Fruit fly (Drosophila melanogaster) whole organism, embryonic: ENCODE measurements around the gene CG42305.

Experiments
- Asciz ChIP-seq: fragments of 200-800 bp; sonication (Bioruptor generic); optimal IDR thresholded peaks from 2 replicates; lab custom pipeline; 2017; ENCODE audit warnings: missing biosample characterization, mild to moderate bottlenecking, missing genetic modification characterization, missing genetic modification reagents
- Atf-2 ChIP-seq: fragments of 200-800 bp; sonication (Bioruptor generic); optimal IDR thresholded peaks from 2 replicates; lab custom pipeline; 2016; ENCODE audit warnings: missing biosample characterization, missing genetic modification characterization
- Atf6 ChIP-seq: fragments of 200-800 bp; sonication (Bioruptor generic); IDR thresholded peaks from 2 replicates; pipeline ENCODE4 v1.3.6; 2022; ENCODE audit warnings: missing biosample characterization, missing genetic modification characterization
- CG10209 ChIP-seq: fragments of 200-800 bp; sonication (Bioruptor generic); optimal IDR thresholded peaks from 3 replicates; lab custom pipeline; 2017; ENCODE audit warnings: missing biosample characterization, mild to moderate bottlenecking, missing genetic modification characterization, missing genetic modification reagents
- CG10654 ChIP-seq: fragments of 200-800 bp; sonication (Bioruptor generic); optimal IDR thresholded peaks from 2 replicates; lab custom pipeline; 2016; ENCODE audit warnings: missing biosample characterization, missing genetic modification characterization
- CG11560 ChIP-seq: fragments of 200-800 bp; sonication (Bioruptor generic); IDR thresholded peaks from 3 replicates; pipeline ENCODE4 v1.3.6; 2022; ENCODE audit warnings: missing biosample characterization, missing genetic modification characterization
- CG12155 ChIP-seq: fragments of 200-800 bp; sonication (Bioruptor generic); optimal IDR thresholded peaks from 3 replicates; lab custom pipeline; 2016; ENCODE audit warnings: missing biosample characterization, missing genetic modification characterization
- CG13296 ChIP-seq: fragments of 200-800 bp; sonication (Bioruptor generic); optimal IDR thresholded peaks from 3 replicates; lab custom pipeline; 2018; ENCODE audit warnings: missing biosample characterization, mild to moderate bottlenecking, missing genetic modification characterization
- CG13424 ChIP-seq: fragments of 200-800 bp; sonication (Bioruptor generic); optimal IDR thresholded peaks from 2 replicates; lab custom pipeline; 2019; ENCODE audit warnings: missing biosample characterization, mild to moderate bottlenecking, missing genetic modification characterization, moderate library complexity
- CG13624 ChIP-seq: fragments of 200-800 bp; sonication (Bioruptor generic); optimal IDR thresholded peaks from 2 replicates; lab custom pipeline; 2016; ENCODE audit warnings: missing biosample characterization, missing genetic modification characterization
- CG14667 ChIP-seq: fragments of 200-800 bp; sonication (Bioruptor generic); IDR thresholded peaks from 2 replicates; pipeline ENCODE4 v1.3.6; 2022; ENCODE audit warnings: missing biosample characterization, missing genetic modification characterization
- CG15514 ChIP-seq: fragments of 200-800 bp; sonication (Bioruptor generic); optimal IDR thresholded peaks from 3 replicates; lab custom pipeline; 2017; ENCODE audit warnings: missing biosample characterization, missing genetic modification characterization, mild to moderate bottlenecking, moderate library complexity, missing genetic modification reagents
- CG16813 ChIP-seq: fragments of 200-800 bp; sonication (Bioruptor generic); IDR thresholded peaks from 3 replicates; pipeline ENCODE4 v1.3.6; 2022; ENCODE audit warnings: missing biosample characterization, missing genetic modification characterization; ENCODE audit not compliant: partially characterized antibody
- CG17328 ChIP-seq: fragments of 200-800 bp; sonication (Bioruptor generic); IDR thresholded peaks from 2 replicates; pipeline ENCODE4 v1.3.6; 2022; ENCODE audit warnings: missing biosample characterization, missing genetic modification characterization
- CG2712 ChIP-seq: fragments of 200-800 bp; optimal IDR thresholded peaks from 3 replicates; lab custom pipeline; 2019; ENCODE audit warnings: missing biosample characterization, mild to moderate bottlenecking, missing genetic modification characterization, moderate library complexity
- CG32772 ChIP-seq: fragments of 200-800 bp; sonication (Bioruptor generic); IDR thresholded peaks from 2 replicates; pipeline ENCODE4 v1.3.6; 2022; ENCODE audit warnings: missing biosample characterization, missing genetic modification characterization
- CG34224 ChIP-seq: fragments of 200-800 bp; sonication (Bioruptor generic); IDR thresholded peaks from 3 replicates; pipeline ENCODE4 v1.3.6; 2022; ENCODE audit warnings: missing biosample characterization, missing genetic modification characterization; ENCODE audit not compliant: partially characterized antibody
- CG34422 ChIP-seq: fragments of 200-800 bp; sonication (Bioruptor generic); IDR thresholded peaks from 3 replicates; pipeline ENCODE4 v1.3.6; 2022; ENCODE audit warnings: missing biosample characterization, missing genetic modification characterization
- CG7556 ChIP-seq: fragments of 200-800 bp; sonication (Bioruptor generic); optimal IDR thresholded peaks from 2 replicates; lab custom pipeline; 2017; ENCODE audit warnings: missing biosample characterization, mild to moderate bottlenecking, missing genetic modification characterization
- CG8944 ChIP-seq: fragments of 200-800 bp; sonication (Bioruptor generic); optimal IDR thresholded peaks from 3 replicates; lab custom pipeline; 2016; ENCODE audit warnings: missing biosample characterization, missing genetic modification characterization
- CG9609 ChIP-seq: fragments of 200-800 bp; sonication (Bioruptor generic); optimal IDR thresholded peaks from 3 replicates; lab custom pipeline; 2016; ENCODE audit warnings: missing biosample characterization, missing genetic modification characterization
- CG9876 ChIP-seq: fragments of 200-800 bp; sonication (Bioruptor generic); optimal IDR thresholded peaks from 2 replicates; lab custom pipeline; 2016; ENCODE audit warnings: missing biosample characterization, missing genetic modification characterization
- D19A ChIP-seq: fragments of 200-800 bp; optimal IDR thresholded peaks from 3 replicates; lab custom pipeline; 2019; ENCODE audit warnings: missing biosample characterization, mild to moderate bottlenecking, missing genetic modification characterization, moderate library complexity
- HLH54F ChIP-seq: fragments of 200-800 bp; sonication (Bioruptor generic); optimal IDR thresholded peaks from 3 replicates; lab custom pipeline; 2016; ENCODE audit warnings: missing biosample characterization, missing genetic modification characterization
- HmgZ ChIP-seq: fragments of 200-800 bp; sonication (Bioruptor generic); optimal IDR thresholded peaks from 2 replicates; lab custom pipeline; 2018; ENCODE audit warnings: missing biosample characterization, mild to moderate bottlenecking, missing genetic modification characterization
- Hmr ChIP-seq: fragments of 200-800 bp; sonication (Bioruptor generic); optimal IDR thresholded peaks from 3 replicates; lab custom pipeline; 2017; ENCODE audit warnings: mild to moderate bottlenecking, missing biosample characterization, missing genetic modification reagents, missing genetic modification characterization
- Hr78 ChIP-seq, 2 experiments: fragments of 200-800 bp in 1 of 2; fragments of >200 bp in 1 of 2; sonication (Bioruptor generic) in 1 of 2; optimal IDR thresholded peaks; 2 replicates each; lab custom pipeline; 2017 to 2019; ENCODE audit warnings: missing biosample characterization in 2 of 2, missing genetic modification characterization in 2 of 2, mild to moderate bottlenecking in 1 of 2, moderate library complexity in 1 of 2
- NC2β ChIP-seq: fragments of 200-800 bp; sonication (Bioruptor generic); optimal IDR thresholded peaks from 2 replicates; lab custom pipeline; 2016; ENCODE audit warnings: missing biosample characterization, missing genetic modification characterization
- Poxn ChIP-seq: fragments of 200-800 bp; sonication (Bioruptor generic); IDR thresholded peaks from 2 replicates; pipeline ENCODE4 v1.3.6; 2022; ENCODE audit warnings: missing biosample characterization, missing genetic modification characterization
- Sry-δ ChIP-seq: fragments of 200-800 bp; sonication (Bioruptor generic); optimal IDR thresholded peaks from 2 replicates; lab custom pipeline; 2016; ENCODE audit warnings: missing biosample characterization, missing genetic modification characterization
- Trl ChIP-seq, 3 experiments: fragments of >200 bp in 2 of 3; fragments of 200-800 bp in 1 of 3; sonication (Bioruptor generic) in 1 of 3; optimal IDR thresholded peaks; 2 replicates in 1 of 3; 3 replicates in 2 of 3; lab custom pipeline; 2016 to 2017; ENCODE audit warnings: missing biosample characterization in 1 of 3, missing genetic modification characterization in 1 of 3
- Vsx1 ChIP-seq: fragments of 200-800 bp; sonication (Bioruptor generic); optimal IDR thresholded peaks from 2 replicates; lab custom pipeline; 2017; ENCODE audit warnings: missing biosample characterization, mild to moderate bottlenecking, missing genetic modification characterization, missing genetic modification reagents
- ac ChIP-seq: fragments of 200-800 bp; sonication (Bioruptor generic); optimal IDR thresholded peaks from 3 replicates; lab custom pipeline; 2017; ENCODE audit warnings: missing biosample characterization, mild to moderate bottlenecking, missing genetic modification characterization
- al ChIP-seq: fragments of 200-800 bp; sonication (Bioruptor generic); IDR thresholded peaks from 2 replicates; pipeline ENCODE4 v1.3.6; 2022; ENCODE audit warnings: missing biosample characterization, missing genetic modification characterization
- aop ChIP-seq: fragments of 200-800 bp; sonication (Bioruptor generic); IDR thresholded peaks from 2 replicates; pipeline ENCODE4 v1.3.6; 2022; ENCODE audit warnings: missing biosample characterization, missing genetic modification characterization
- ara ChIP-seq: fragments of 200-800 bp; sonication (Bioruptor generic); IDR thresholded peaks from 2 replicates; pipeline ENCODE4 v1.3.6; 2022; ENCODE audit warnings: missing biosample characterization, missing genetic modification characterization
- croc ChIP-seq: fragments of 200-800 bp; sonication (Bioruptor generic); conservative IDR thresholded peaks from 3 replicates; pipeline ENCODE4 v1.3.6; 2022; ENCODE audit warnings: missing biosample characterization, missing genetic modification characterization
- cwo ChIP-seq: fragments of 200-800 bp; sonication (Bioruptor generic); optimal IDR thresholded peaks from 3 replicates; lab custom pipeline; 2017; ENCODE audit warnings: missing biosample characterization, missing genetic modification characterization, mild to moderate bottlenecking, moderate library complexity, missing genetic modification reagents
- insv ChIP-seq, 2 experiments: fragments of 200-800 bp; sonication (Bioruptor generic); optimal IDR thresholded peaks; 3 replicates each; lab custom pipeline; 2016 to 2018; ENCODE audit warnings: missing biosample characterization in 2 of 2, missing genetic modification characterization in 2 of 2
- nmo ChIP-seq: fragments of 200-800 bp; sonication (Bioruptor generic); optimal IDR thresholded peaks from 2 replicates; lab custom pipeline; 2018; ENCODE audit warnings: missing biosample characterization, mild to moderate bottlenecking, missing genetic modification characterization, moderate library complexity
- phol ChIP-seq: fragments of 200-800 bp; sonication (Bioruptor generic); optimal IDR thresholded peaks from 3 replicates; lab custom pipeline; 2018; ENCODE audit warnings: missing biosample characterization, mild to moderate bottlenecking, missing genetic modification characterization, moderate library complexity
- sna ChIP-seq: fragments of 200-800 bp; sonication (Bioruptor generic); IDR thresholded peaks from 2 replicates; pipeline ENCODE4 v1.3.6; 2022; ENCODE audit warnings: missing biosample characterization, missing genetic modification characterization; ENCODE audit not compliant: partially characterized antibody
- tio ChIP-seq: fragments of 200-800 bp; sonication (Bioruptor generic); optimal IDR thresholded peaks from 2 replicates; lab custom pipeline; 2017; ENCODE audit warnings: missing biosample characterization, missing genetic modification characterization, inconsistent platforms
- trem ChIP-seq: fragments of 200-800 bp; optimal IDR thresholded peaks from 3 replicates; lab custom pipeline; 2019; ENCODE audit warnings: missing biosample characterization, mild to moderate bottlenecking, missing genetic modification characterization, moderate library complexity
- wek ChIP-seq: fragments of 200-800 bp; sonication (Bioruptor generic); optimal IDR thresholded peaks from 3 replicates; lab custom pipeline; 2018; ENCODE audit warnings: missing biosample characterization, mild to moderate bottlenecking, missing genetic modification characterization, moderate library complexity
- z ChIP-seq: fragments of 200-800 bp; sonication (Bioruptor generic); IDR thresholded peaks from 3 replicates; pipeline ENCODE4 v1.3.6; 2022; ENCODE audit warnings: missing biosample characterization, missing genetic modification characterization
- zen2 ChIP-seq: fragments of 200-800 bp; sonication (Bioruptor generic); IDR thresholded peaks from 3 replicates; pipeline ENCODE4 v1.3.6; 2022; ENCODE audit warnings: missing biosample characterization, missing genetic modification characterization; ENCODE audit not compliant: partially characterized antibody

CG42305 gene

DNA sequence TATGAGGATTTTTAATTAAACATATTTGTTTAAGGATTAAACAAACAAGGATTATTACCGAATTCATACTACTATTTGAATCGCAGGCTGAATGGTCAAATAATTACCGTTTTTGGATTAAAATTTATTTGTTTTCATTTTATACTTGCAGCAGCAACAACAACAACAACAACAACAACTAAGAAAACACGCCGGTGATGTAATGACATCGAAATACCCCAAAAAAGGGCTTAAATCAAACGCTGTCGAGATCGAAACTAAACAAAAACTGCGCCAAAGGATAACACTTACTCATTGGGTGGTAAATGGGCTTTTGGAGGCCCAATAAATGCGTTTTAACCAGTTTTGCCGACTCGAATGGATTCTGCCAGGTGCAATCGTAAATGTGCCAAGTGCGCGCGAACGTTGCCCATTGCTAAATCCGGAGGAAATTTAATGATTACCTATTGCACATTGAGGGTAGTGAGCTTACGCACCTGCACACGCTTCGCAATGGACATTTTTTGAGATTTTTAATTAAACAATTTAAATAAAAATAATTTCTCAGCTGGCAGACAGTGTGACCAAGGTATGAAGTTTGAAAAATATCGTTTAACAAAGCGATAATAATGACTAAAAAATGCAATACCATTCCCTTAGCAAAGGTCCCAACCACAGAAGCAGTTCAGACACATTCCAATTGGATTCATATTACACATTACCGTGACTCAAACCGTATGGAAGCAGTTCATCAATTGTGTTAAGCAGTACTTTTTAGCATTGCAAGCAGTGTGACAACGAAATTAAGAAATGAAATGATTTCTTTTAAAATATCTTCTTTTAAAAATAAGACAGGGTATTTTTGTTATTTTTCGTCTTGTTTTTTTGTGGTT is 46.4 kb downstream of the CG42305 start, which contains the start of the genes CG10602 and mRpL13 (continued):
- peak; percentile 78 for TF ChIP-seq Hmr
- no peak for TF ChIP-seq ara
- peak in 1 of 2 experiments; percentile 25 for TF ChIP-seq Hr78 (GFP tag; optimal IDR thresholded peaks at IDR 0.05; lab: Kevin White, UChicago)
- peak; percentile 10 for TF ChIP-seq CG8944 (GFP tag; lab: Kevin White, UChicago)
- TF ChIP-seq croc (GFP tag; lab: Robert Waterston, UW): no peak
- TF ChIP-seq CG7556: no peak
- TF ChIP-seq aop (GFP tag; lab: Robert Waterston, UW): no peak
- TF ChIP-seq phol (tag; lab: Kevin White, UChicago): peak; percentile 63
- peak; percentile 49 for TF ChIP-seq CG9609 (GFP tag; lab: Kevin White, UChicago)
- peak; percentile 77 for TF ChIP-seq HmgZ
- TF ChIP-seq CG13624 (GFP tag; lab: Kevin White, UChicago): peak; percentile 45
- no peak for TF ChIP-seq al (GFP tag; lab: Robert Waterston, UW)
- peak; percentile 21 for TF ChIP-seq CG12155 (GFP tag; lab: Kevin White, UChicago)
- no peak for TF ChIP-seq wek (GFP tag; lab: Kevin White, UChicago)
- peak; percentile 18 for TF ChIP-seq CG13424 (tag; lab: Kevin White, UChicago)
- no peak for TF ChIP-seq cwo (GFP tag; lab: Kevin White, UChicago)
- no peak for TF ChIP-seq CG13296 (GFP tag; lab: Kevin White, UChicago)
- TF ChIP-seq CG15514 (GFP tag; lab: Kevin White, UChicago): peak; percentile 56
- TF ChIP-seq CG14667 (GFP tag; lab: Robert Waterston, UW): no peak
- no peak for TF ChIP-seq Trl (optimal IDR thresholded peaks at IDR 0.05; lab: Kevin White, UChicago)
- no peak for TF ChIP-seq Trl (GFP tag; optimal IDR thresholded peaks at IDR 0.05; lab: Kevin White, UChicago)
- TF ChIP-seq Atf-2 (GFP tag; lab: Kevin White, UChicago): no peak
- TF ChIP-seq NC2β (GFP tag; lab: Kevin White, UChicago): peak; percentile 38
- no peak for TF ChIP-seq Asciz
- peak; percentile 36; the same call in 2 of the 3 replicates for TF ChIP-seq CG16813
- peak; percentile 63 for TF ChIP-seq CG2712
- no peak for TF ChIP-seq zen2 (GFP tag; lab: Robert Waterston, UW)
- TF ChIP-seq CG32772 (GFP tag; lab: Robert Waterston, UW): no peak
- TF ChIP-seq CG10654: no peak
- no peak for TF ChIP-seq Poxn
- TF ChIP-seq z (GFP tag; lab: Robert Waterston, UW): peak; percentile 15; the same call in 1 of the 3 replicates
- peak; percentile 54 for TF ChIP-seq Sry-δ (GFP tag; lab: Kevin White, UChicago)
- TF ChIP-seq sna (GFP tag; lab: Robert Waterston, UW): no peak
- TF ChIP-seq insv (GFP tag; optimal IDR thresholded peaks at IDR 0.05; lab: Kevin White, UChicago): peak; percentile 98 to 100
- no peak for TF ChIP-seq Vsx1 (GFP tag; lab: Kevin White, UChicago)
- TF ChIP-seq CG34224 (GFP tag; lab: Robert Waterston, UW): 0 out of 3 replicates have a peak, but pooled peaks have one; percentile 23
- TF ChIP-seq HLH54F (GFP tag; lab: Kevin White, UChicago): peak; percentile 31
- peak; percentile 61; the same call in 2 of the 3 replicates for TF ChIP-seq CG34422 (GFP tag; lab: Robert Waterston, UW)
- no peak for TF ChIP-seq ac
- no peak for TF ChIP-seq Atf6 (GFP tag; lab: Robert Waterston, UW)
- TF ChIP-seq trem: peak; percentile 79
- peak; percentile 76 for TF ChIP-seq nmo (GFP tag; lab: Kevin White, UChicago)
- TF ChIP-seq CG10209: no peak
- TF ChIP-seq CG11560 (tag; lab: Robert Waterston, UW): peak; percentile 49; the same call in 2 of the 3 replicates
- TF ChIP-seq CG9876 (GFP tag; lab: Kevin White, UChicago): peak; percentile 37
- no peak for TF ChIP-seq D19A
- no peak for TF ChIP-seq CG17328 (GFP tag; lab: Robert Waterston, UW)
- TF ChIP-seq tio (GFP tag; lab: Kevin White, UChicago): no peak
